Fruit fly (Drosophila melanogaster) whole organism, adult: Measurements from ENCODE around the gene CG11035.

ENCODE experiments used
- CG33017 ChIP-seq: fragments of 200-800 bp; sonication (Bioruptor generic); optimal IDR thresholded peaks from 2 replicates; lab custom pipeline; 2018; ENCODE audit warnings: missing biosample characterization, mild to moderate bottlenecking, missing genetic modification characterization, moderate library complexity
- toe ChIP-seq: fragments of 200-800 bp; sonication (Bioruptor generic); optimal IDR thresholded peaks from 2 replicates; lab custom pipeline; 2016; ENCODE audit warnings: missing biosample characterization, missing genetic modification characterization

DNA sequence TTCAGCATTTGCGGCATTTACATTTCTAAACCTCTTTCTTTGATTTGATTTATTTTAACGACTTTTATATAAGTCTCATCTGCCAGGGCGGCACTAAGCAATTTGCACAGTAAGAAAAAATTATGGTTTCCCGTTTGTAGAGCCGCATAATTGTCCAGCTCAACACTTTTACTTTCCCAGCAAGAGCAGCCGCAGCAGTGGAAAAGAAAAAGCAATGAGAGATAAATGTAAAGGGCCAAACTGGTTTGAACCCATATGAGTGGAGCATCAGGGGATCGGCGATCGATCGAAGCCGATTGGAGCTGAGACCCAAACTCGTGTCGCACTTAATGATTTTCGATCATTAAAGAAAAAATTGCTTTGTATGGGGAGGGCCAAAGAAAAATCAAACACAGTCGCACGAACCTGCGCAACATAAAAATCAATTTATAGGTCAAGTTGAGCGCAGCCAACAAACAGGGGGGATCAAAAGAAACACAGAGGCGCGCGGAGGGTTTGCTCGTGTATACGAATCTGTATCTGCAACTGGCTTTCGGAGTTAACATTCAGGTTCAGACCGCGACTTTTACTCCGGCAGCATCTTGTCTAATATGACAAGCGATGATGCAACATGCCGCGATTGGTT lies 41.9 kb downstream of the CG11035 start:
- TF ChIP-seq toe (GFP tag; lab: Kevin White, UChicago) (no peak), CG33017 (tag; lab: Kevin White, UChicago) (no peak)
